Fruit fly (Drosophila melanogaster) S2 (cell line): ENCODE data around the gene CG14969.

Experiments used
- CG8478 ChIP-seq: fragments of >200 bp; optimal IDR thresholded peaks from 2 replicates; lab custom pipeline; 2018
- CTCF ChIP-seq, 2 experiments: fragments of >200 bp; optimal IDR thresholded peaks; 2 replicates each; lab custom pipeline; 2018

- no peak for TF ChIP-seq CG8478 (lab: Kevin White, UChicago)
- TF ChIP-seq CTCF (optimal IDR thresholded peaks at IDR 0.05; lab: Kevin White, UChicago) = no peak
These were observed 20.1 kb downstream of the CG14969 start, which contains the start of gene Drsl3 for dm6 chr3L:3314696-3315095.
